Fruit fly (Drosophila melanogaster) whole organism, embryonic: Measurements from ENCODE around the gene CG17124.

Experiments
- BtbVII ChIP-seq: fragments of 200-800 bp; sonication (Bioruptor generic); optimal IDR thresholded peaks from 3 replicates; lab custom pipeline; 2017; ENCODE audit warnings: missing biosample characterization, mild to moderate bottlenecking, missing genetic modification characterization
- CG10654 ChIP-seq: fragments of 200-800 bp; sonication (Bioruptor generic); optimal IDR thresholded peaks from 2 replicates; lab custom pipeline; 2016; ENCODE audit warnings: missing biosample characterization, missing genetic modification characterization
- CG10979 ChIP-seq: fragments of 200-800 bp; sonication (Bioruptor generic); optimal IDR thresholded peaks from 2 replicates; lab custom pipeline; 2018; ENCODE audit warnings: missing biosample characterization, mild to moderate bottlenecking, missing genetic modification characterization, moderate library complexity
- CG12155 ChIP-seq: fragments of 200-800 bp; sonication (Bioruptor generic); optimal IDR thresholded peaks from 3 replicates; lab custom pipeline; 2016; ENCODE audit warnings: missing biosample characterization, missing genetic modification characterization
- CG12219 ChIP-seq: fragments of 200-800 bp; sonication (Bioruptor generic); optimal IDR thresholded peaks from 3 replicates; lab custom pipeline; 2018; ENCODE audit warnings: missing biosample characterization, mild to moderate bottlenecking, missing genetic modification characterization
- CG1233 ChIP-seq: fragments of 200-800 bp; sonication (Bioruptor generic); optimal IDR thresholded peaks from 4 replicates; lab custom pipeline; 2018; ENCODE audit warnings: missing biosample characterization, mild to moderate bottlenecking, missing genetic modification characterization
- CG12391 ChIP-seq: fragments of 200-800 bp; sonication (Bioruptor generic); optimal IDR thresholded peaks from 3 replicates; lab custom pipeline; 2018; ENCODE audit warnings: missing biosample characterization, mild to moderate bottlenecking, missing genetic modification characterization, moderate library complexity
- CG14667 ChIP-seq: fragments of 200-800 bp; sonication (Bioruptor generic); IDR thresholded peaks from 2 replicates; pipeline ENCODE4 v1.3.6; 2022; ENCODE audit warnings: missing biosample characterization, missing genetic modification characterization
- CG1529 ChIP-seq: fragments of 200-800 bp; sonication (Bioruptor generic); optimal IDR thresholded peaks from 3 replicates; lab custom pipeline; 2018; ENCODE audit warnings: missing biosample characterization, missing genetic modification characterization
- CG17359 ChIP-seq: fragments of 200-800 bp; sonication (Bioruptor generic); optimal IDR thresholded peaks from 3 replicates; lab custom pipeline; 2018; ENCODE audit warnings: missing biosample characterization, mild to moderate bottlenecking, missing genetic modification characterization, moderate library complexity
- CG18262 ChIP-seq: fragments of 200-800 bp; optimal IDR thresholded peaks from 3 replicates; lab custom pipeline; 2019; ENCODE audit warnings: missing biosample characterization, mild to moderate bottlenecking, missing genetic modification characterization, moderate library complexity
- CG2678 ChIP-seq: fragments of 200-800 bp; sonication (Bioruptor generic); optimal IDR thresholded peaks from 3 replicates; lab custom pipeline; 2019; ENCODE audit warnings: missing biosample characterization, mild to moderate bottlenecking, missing genetic modification characterization, moderate library complexity
- CG2712 ChIP-seq: fragments of 200-800 bp; optimal IDR thresholded peaks from 3 replicates; lab custom pipeline; 2019; ENCODE audit warnings: missing biosample characterization, mild to moderate bottlenecking, missing genetic modification characterization, moderate library complexity
- CG31441 ChIP-seq: fragments of 200-800 bp; sonication (Bioruptor generic); IDR thresholded peaks from 2 replicates; pipeline ENCODE4 v1.3.6; 2022; ENCODE audit warnings: missing biosample characterization, missing genetic modification characterization
- CG3281 ChIP-seq: fragments of 200-800 bp; sonication (Bioruptor generic); optimal IDR thresholded peaks from 3 replicates; lab custom pipeline; 2017; ENCODE audit warnings: missing biosample characterization, mild to moderate bottlenecking, missing genetic modification characterization
- CG34376 ChIP-seq: fragments of 200-800 bp; sonication (Bioruptor generic); optimal IDR thresholded peaks from 2 replicates; lab custom pipeline; 2018; ENCODE audit warnings: missing biosample characterization, mild to moderate bottlenecking, missing genetic modification characterization
- CG4328 ChIP-seq: fragments of 200-800 bp; sonication (Bioruptor generic); optimal IDR thresholded peaks from 3 replicates; lab custom pipeline; 2017; ENCODE audit warnings: missing biosample characterization, missing genetic modification reagents, missing genetic modification characterization
- CG4707 ChIP-seq: fragments of 200-800 bp; sonication (Bioruptor generic); optimal IDR thresholded peaks from 2 replicates; lab custom pipeline; 2018; ENCODE audit warnings: missing biosample characterization, mild to moderate bottlenecking, missing genetic modification characterization, moderate library complexity
- CG4820 ChIP-seq: fragments of 200-800 bp; sonication (Bioruptor generic); optimal IDR thresholded peaks from 3 replicates; lab custom pipeline; 2016; ENCODE audit warnings: missing biosample characterization, missing genetic modification characterization
- CG6765 ChIP-seq: fragments of 200-800 bp; sonication (Bioruptor generic); optimal IDR thresholded peaks from 3 replicates; lab custom pipeline; 2017; ENCODE audit warnings: missing biosample characterization, mild to moderate bottlenecking, missing genetic modification characterization
- CG8924 ChIP-seq: fragments of 200-800 bp; optimal IDR thresholded peaks from 3 replicates; lab custom pipeline; 2019; ENCODE audit warnings: missing biosample characterization, mild to moderate bottlenecking, missing genetic modification characterization, moderate library complexity
- Chrac-16 ChIP-seq: fragments of 200-800 bp; sonication (Bioruptor generic); optimal IDR thresholded peaks from 3 replicates; lab custom pipeline; 2016; ENCODE audit warnings: missing biosample characterization, missing genetic modification characterization
- Dbx ChIP-seq: fragments of 200-800 bp; sonication (Bioruptor generic); IDR thresholded peaks from 3 replicates; pipeline ENCODE4 v1.3.6; 2022; ENCODE audit warnings: missing biosample characterization, missing genetic modification characterization
- H2.0 ChIP-seq: fragments of 200-800 bp; sonication (Bioruptor generic); IDR thresholded peaks from 2 replicates; pipeline ENCODE4 v1.3.6; 2022; ENCODE audit warnings: missing biosample characterization, missing genetic modification characterization
- Hmx ChIP-seq: fragments of 200-800 bp; sonication (Bioruptor generic); optimal IDR thresholded peaks from 2 replicates; lab custom pipeline; 2016; ENCODE audit warnings: missing biosample characterization, missing genetic modification characterization
- Hr51 ChIP-seq, 2 experiments: fragments of 200-800 bp; sonication (Bioruptor generic); optimal IDR thresholded peaks; 2 replicates in 1 of 2; 3 replicates in 1 of 2; lab custom pipeline; 2016 to 2018; ENCODE audit warnings: missing biosample characterization in 2 of 2, missing genetic modification characterization in 2 of 2, mild to moderate bottlenecking in 1 of 2, moderate library complexity in 1 of 2
- MTF-1 ChIP-seq: fragments of 200-800 bp; sonication (Bioruptor generic); optimal IDR thresholded peaks from 2 replicates; lab custom pipeline; 2018; ENCODE audit warnings: missing biosample characterization, mild to moderate bottlenecking, missing genetic modification characterization, borderline replicate concordance
- Neu2 ChIP-seq: fragments of 200-800 bp; sonication (Bioruptor generic); optimal IDR thresholded peaks from 3 replicates; lab custom pipeline; 2016; ENCODE audit warnings: missing biosample characterization, missing genetic modification characterization, borderline replicate concordance
- Six4 ChIP-seq: fragments of 200-800 bp; sonication (Bioruptor generic); optimal IDR thresholded peaks from 2 replicates; lab custom pipeline; 2016; ENCODE audit warnings: missing biosample characterization, missing genetic modification characterization
- Taf1 ChIP-seq: fragments of 200-800 bp; sonication (Bioruptor generic); IDR thresholded peaks from 2 replicates; pipeline ENCODE4 v1.3.6; 2022; ENCODE audit warnings: missing biosample characterization, missing genetic modification characterization
- bsh ChIP-seq, 2 experiments: fragments of 200-800 bp; sonication (Bioruptor generic); optimal IDR thresholded peaks; 2 replicates each; lab custom pipeline; 2017 to 2018; ENCODE audit warnings: mild to moderate bottlenecking in 2 of 2, missing biosample characterization in 2 of 2, missing genetic modification characterization in 2 of 2, moderate library complexity in 1 of 2
- caup ChIP-seq: fragments of 200-800 bp; sonication (Bioruptor generic); optimal IDR thresholded peaks from 3 replicates; lab custom pipeline; 2017; ENCODE audit warnings: missing biosample characterization, mild to moderate bottlenecking, missing genetic modification characterization, moderate library complexity; ENCODE audit not compliant: severe bottlenecking
- dan ChIP-seq: fragments of 200-800 bp; sonication (Bioruptor generic); IDR thresholded peaks from 2 replicates; pipeline ENCODE4 v1.3.6; 2022; ENCODE audit warnings: missing biosample characterization, missing genetic modification characterization
- dysf ChIP-seq: fragments of 200-800 bp; sonication (Bioruptor generic); IDR thresholded peaks from 3 replicates; pipeline ENCODE4 v1.3.6; 2022; ENCODE audit warnings: missing biosample characterization, missing genetic modification characterization
- hkb ChIP-seq, 2 experiments: fragments of 200-800 bp in 1 of 2; fragments of >200 bp in 1 of 2; sonication (Bioruptor generic) in 1 of 2; IDR thresholded peaks in 1 of 2; optimal IDR thresholded peaks in 1 of 2; 2 replicates each; pipeline versions ENCODE4 v1.3.6 to Lab custom; 2017 to 2022; ENCODE audit warnings: missing biosample characterization in 1 of 2, missing genetic modification characterization in 1 of 2
- kay ChIP-seq: fragments of 200-800 bp; sonication (Bioruptor generic); optimal IDR thresholded peaks from 2 replicates; lab custom pipeline; 2016; ENCODE audit warnings: missing biosample characterization, missing genetic modification characterization
- lab ChIP-seq: fragments of 200-800 bp; sonication (Bioruptor generic); optimal IDR thresholded peaks from 3 replicates; lab custom pipeline; 2017; ENCODE audit warnings: missing biosample characterization, missing genetic modification characterization, mild to moderate bottlenecking, moderate library complexity, missing genetic modification reagents
- lmd ChIP-seq: fragments of 200-800 bp; sonication (Bioruptor generic); IDR thresholded peaks from 2 replicates; pipeline ENCODE4 v1.3.6; 2022; ENCODE audit warnings: missing biosample characterization, missing genetic modification characterization
- lola ChIP-seq, 3 experiments: fragments of >200 bp in 2 of 3; fragments of 200-800 bp in 1 of 3; sonication (Bioruptor generic) in 1 of 3; optimal IDR thresholded peaks; 2 replicates each; lab custom pipeline; 2017 to 2019; ENCODE audit warnings: missing biosample characterization in 3 of 3, missing genetic modification characterization in 3 of 3, mild to moderate bottlenecking in 1 of 3, moderate library complexity in 1 of 3
- mirr ChIP-seq: fragments of 200-800 bp; sonication (Bioruptor generic); optimal IDR thresholded peaks from 3 replicates; lab custom pipeline; 2018; ENCODE audit warnings: missing biosample characterization, mild to moderate bottlenecking, missing genetic modification characterization
- oc ChIP-seq: fragments of 200-800 bp; sonication (Bioruptor generic); optimal IDR thresholded peaks from 2 replicates; lab custom pipeline; 2018; ENCODE audit warnings: missing biosample characterization, mild to moderate bottlenecking, missing genetic modification characterization, moderate library complexity
- onecut ChIP-seq: fragments of 200-800 bp; sonication (Bioruptor generic); IDR thresholded peaks from 2 replicates; pipeline ENCODE4 v1.3.6; 2022; ENCODE audit warnings: missing biosample characterization, missing genetic modification characterization
- prd ChIP-seq, 3 experiments: fragments of >200 bp in 2 of 3; fragments of 200-800 bp in 1 of 3; sonication (Bioruptor generic) in 1 of 3; optimal IDR thresholded peaks in 2 of 3; IDR thresholded peaks in 1 of 3; 2 replicates in 2 of 3; 3 replicates in 1 of 3; pipeline versions ENCODE4 v1.3.6 to Lab custom; 2017 to 2022; ENCODE audit warnings: missing biosample characterization in 1 of 3, missing genetic modification characterization in 1 of 3
- pros ChIP-seq: fragments of 200-800 bp; sonication (Bioruptor generic); optimal IDR thresholded peaks from 3 replicates; lab custom pipeline; 2019; ENCODE audit warnings: missing biosample characterization, mild to moderate bottlenecking, missing genetic modification characterization, moderate library complexity
- slbo ChIP-seq: fragments of 200-800 bp; sonication (Bioruptor generic); IDR thresholded peaks from 2 replicates; pipeline ENCODE4 v1.3.6; 2022; ENCODE audit warnings: missing biosample characterization, missing genetic modification characterization
- tap ChIP-seq: fragments of 200-800 bp; optimal IDR thresholded peaks from 3 replicates; lab custom pipeline; 2019; ENCODE audit warnings: missing biosample characterization, mild to moderate bottlenecking, missing genetic modification characterization, moderate library complexity

The CG17124 gene

DNA sequence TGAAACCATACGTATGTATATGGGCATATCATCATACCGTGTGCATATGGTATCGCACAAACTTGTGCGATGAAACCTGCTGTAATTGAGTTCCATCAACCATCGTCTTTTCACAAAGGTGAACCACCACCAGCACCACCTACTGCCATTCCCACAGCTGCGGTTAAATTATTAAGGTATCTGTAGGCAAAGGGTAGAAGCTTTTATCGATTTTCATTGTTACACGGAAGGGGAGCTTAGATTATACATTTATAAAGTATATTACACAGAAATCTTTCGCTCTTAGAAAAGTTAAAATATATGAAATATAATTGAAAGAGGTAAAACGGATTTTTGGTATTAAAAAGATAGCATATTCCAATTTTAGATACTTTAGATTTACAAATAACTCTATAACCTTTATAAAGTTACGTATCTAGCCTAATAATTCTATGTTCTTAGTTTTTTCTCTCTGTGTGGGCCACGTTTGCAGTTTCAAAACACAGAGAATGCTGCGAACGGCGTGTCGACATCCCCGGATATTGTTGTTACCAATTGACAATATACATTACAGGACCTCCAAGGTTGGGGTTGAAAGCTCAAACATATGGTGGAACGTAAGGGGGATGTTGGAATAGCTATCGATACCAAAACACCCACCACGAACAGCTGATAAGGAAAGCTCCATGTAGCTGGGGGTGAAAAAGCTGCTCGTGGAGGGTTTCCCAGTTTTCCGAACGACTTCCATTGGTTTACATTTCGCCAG is 4.5 kb upstream of the CG17124 start, which contains the start of gene CG6495:
Gene CG6495, plus strand, starts transcription at position 695 of the 745 bp plus-strand sequence.
- TF ChIP-seq Chrac-16, result peak; percentile 2
- no peak for TF ChIP-seq hkb (optimal IDR thresholded peaks at IDR 0.05; lab: Kevin White, UChicago)
- peak; percentile 62 for TF ChIP-seq hkb (GFP tag; IDR thresholded peaks at IDR 0.05; lab: Robert Waterston, UW)
- no peak for TF ChIP-seq CG10654 (GFP tag; lab: Kevin White, UChicago)
- TF ChIP-seq CG8924 (tag; lab: Kevin White, UChicago), result peak; percentile 75
- TF ChIP-seq onecut (GFP tag; lab: Robert Waterston, UW), result peak; percentile 92
- TF ChIP-seq BtbVII (GFP tag; lab: Kevin White, UChicago), result peak; percentile 57
- no peak for TF ChIP-seq pros (GFP tag; lab: Kevin White, UChicago)
- peak; percentile 22 for TF ChIP-seq kay
- 0 out of 2 replicates have a peak, but pooled peaks have one; percentile 6 for TF ChIP-seq Taf1 (GFP tag; lab: Robert Waterston, UW)
- no peak for TF ChIP-seq MTF-1 (GFP tag; lab: Kevin White, UChicago)
- peak; percentile 53 for TF ChIP-seq CG3281 (GFP tag; lab: Kevin White, UChicago)
- TF ChIP-seq tap (tag; lab: Kevin White, UChicago), result peak; percentile 49
- TF ChIP-seq H2.0 (GFP tag; lab: Robert Waterston, UW), result no peak
- TF ChIP-seq CG10979 (tag; lab: Kevin White, UChicago), result peak; percentile 59
- TF ChIP-seq oc (tag; lab: Kevin White, UChicago), result peak; percentile 38
- peak; percentile 67 for TF ChIP-seq CG17359 (tag; lab: Kevin White, UChicago)
- TF ChIP-seq caup, result peak; percentile 62
- TF ChIP-seq CG18262 (tag; lab: Kevin White, UChicago), result peak; percentile 61
- TF ChIP-seq lmd (GFP tag; lab: Robert Waterston, UW), result peak; percentile 45; the same call in 1 of the 2 replicates
- TF ChIP-seq CG1529 (GFP tag; lab: Kevin White, UChicago), result no peak
- TF ChIP-seq dysf (GFP tag; lab: Robert Waterston, UW), result peak; percentile 45; the same call in 2 of the 3 replicates
- peak; percentile 80 for TF ChIP-seq lab
- peak; percentile 30 for TF ChIP-seq CG1233
- TF ChIP-seq CG34376 (GFP tag; lab: Kevin White, UChicago), result peak; percentile 15
- TF ChIP-seq CG4328 (GFP tag; lab: Kevin White, UChicago), result peak; percentile 8
- TF ChIP-seq CG12155 (GFP tag; lab: Kevin White, UChicago), result peak; percentile 26
- TF ChIP-seq Six4 (GFP tag; lab: Kevin White, UChicago), result peak; percentile 32
- TF ChIP-seq Hr51 (GFP tag; optimal IDR thresholded peaks at IDR 0.05; lab: Kevin White, UChicago), result peak in 1 of 2 experiments; percentile 75
- TF ChIP-seq Hmx (GFP tag; lab: Kevin White, UChicago), result no peak
- peak; percentile 0 for TF ChIP-seq CG4820
- peak in 1 of 3 experiments; percentile 18 for TF ChIP-seq lola (GFP tag; optimal IDR thresholded peaks at IDR 0.05; lab: Kevin White, UChicago)
- TF ChIP-seq mirr, result no peak
- peak; percentile 73 for TF ChIP-seq CG2712
- TF ChIP-seq CG14667 (GFP tag; lab: Robert Waterston, UW), result 0 out of 2 replicates have a peak, but pooled peaks have one; percentile 11
- TF ChIP-seq bsh (GFP tag; optimal IDR thresholded peaks at IDR 0.05; lab: Kevin White, UChicago), result peak in 1 of 2 experiments; percentile 69
- no peak for TF ChIP-seq prd (optimal IDR thresholded peaks at IDR 0.05; lab: Kevin White, UChicago)
- TF ChIP-seq prd (GFP tag; IDR thresholded peaks at IDR 0.05; lab: Robert Waterston, UW), result 0 out of 3 replicates have a peak, but pooled peaks have one; percentile 24
- TF ChIP-seq CG12391 (tag; lab: Kevin White, UChicago), result peak; percentile 65
- peak; percentile 85 for TF ChIP-seq CG2678 (tag; lab: Kevin White, UChicago)
- peak; percentile 40 for TF ChIP-seq CG6765 (GFP tag; lab: Kevin White, UChicago)
- TF ChIP-seq CG31441 (GFP tag; lab: Robert Waterston, UW), result peak; percentile 80
- TF ChIP-seq CG4707 (GFP tag; lab: Kevin White, UChicago), result no peak
- TF ChIP-seq Dbx, result peak; percentile 67
- no peak for TF ChIP-seq CG12219 (GFP tag; lab: Kevin White, UChicago)
- no peak for TF ChIP-seq dan (GFP tag; lab: Robert Waterston, UW)
- TF ChIP-seq slbo (GFP tag; lab: Robert Waterston, UW), result peak; percentile 61
- TF ChIP-seq Neu2 (GFP tag; lab: Kevin White, UChicago), result no peak
